Worm (Caenorhabditis elegans) whole organism, L3 larva: Measurements from ENCODE around the gene pqn-83.

ENCODE experiments used
- R02D3.7 ChIP-seq: fragments of 150-350 bp; optimal IDR thresholded peaks from 2 replicates; lab custom pipeline; 2014; ENCODE audit warnings: missing biosample characterization, missing genetic modification characterization
- ZK546.5 ChIP-seq: sonication (generic microtip); optimal IDR thresholded peaks from 2 replicates; lab custom pipeline; 2017; ENCODE audit warnings: missing biosample characterization, missing genetic modification characterization
- aly-2 ChIP-seq: fragments of 150-350 bp; optimal IDR thresholded peaks from 2 replicates; lab custom pipeline; 2014; ENCODE audit warnings: missing biosample characterization, missing genetic modification characterization
- ama-1 ChIP-seq: fragments of 150-350 bp; optimal IDR thresholded peaks from 2 replicates; lab custom pipeline; 2018
- ceh-16 ChIP-seq: sonication (generic microtip); optimal IDR thresholded peaks from 2 replicates; lab custom pipeline; 2017; ENCODE audit warnings: missing biosample characterization, missing genetic modification characterization
- ceh-28 ChIP-seq: fragments of 150-350 bp; optimal IDR thresholded peaks from 2 replicates; lab custom pipeline; 2014; ENCODE audit warnings: missing biosample characterization, missing genetic modification reagents, missing genetic modification characterization
- ceh-82 ChIP-seq: fragments of 150-350 bp; optimal IDR thresholded peaks from 2 replicates; lab custom pipeline; 2014; ENCODE audit warnings: missing biosample characterization, missing genetic modification characterization
- ceh-9 ChIP-seq: sonication (generic microtip); optimal IDR thresholded peaks from 2 replicates; lab custom pipeline; 2018; ENCODE audit warnings: missing biosample characterization, missing genetic modification characterization
- daf-12 ChIP-seq: fragments of 150-350 bp; optimal IDR thresholded peaks from 2 replicates; lab custom pipeline; 2014; ENCODE audit warnings: missing biosample characterization, missing genetic modification reagents, missing genetic modification characterization
- egl-27 ChIP-seq: sonication (generic microtip); optimal IDR thresholded peaks from 4 replicates; lab custom pipeline; 2017; ENCODE audit warnings: missing biosample characterization, missing genetic modification reagents, missing genetic modification characterization
- egl-5 ChIP-seq: fragments of 150-350 bp; optimal IDR thresholded peaks from 2 replicates; lab custom pipeline; 2017; ENCODE audit warnings: missing biosample characterization, missing genetic modification reagents, missing genetic modification characterization, inconsistent platforms
- elt-1 ChIP-seq: fragments of 150-350 bp; optimal IDR thresholded peaks from 2 replicates; lab custom pipeline; 2014; ENCODE audit warnings: missing biosample characterization, missing genetic modification characterization
- elt-2 ChIP-seq: sonication (generic microtip); optimal IDR thresholded peaks from 2 replicates; lab custom pipeline; 2016; ENCODE audit warnings: missing genetic modification reagents, mild to moderate bottlenecking, missing genetic modification characterization, missing compliant biosample characterization
- elt-3 ChIP-seq, 3 experiments: fragments of 150-350 bp in 1 of 3; sonication (generic microtip) in 2 of 3; optimal IDR thresholded peaks; 2 replicates in 2 of 3; 4 replicates in 1 of 3; lab custom pipeline; 2014 to 2017; ENCODE audit warnings: missing biosample characterization in 3 of 3, missing genetic modification characterization in 3 of 3
- eor-1 ChIP-seq, 2 experiments: fragments of 150-350 bp; optimal IDR thresholded peaks; 2 replicates each; lab custom pipeline; 2014 to 2018; ENCODE audit warnings: missing biosample characterization in 2 of 2, missing genetic modification characterization in 2 of 2
- fkh-10 ChIP-seq: sonication (generic microtip); optimal IDR thresholded peaks from 2 replicates; lab custom pipeline; 2017; ENCODE audit warnings: missing biosample characterization, missing genetic modification reagents, missing genetic modification characterization
- fkh-2 ChIP-seq: fragments of 150-350 bp; optimal IDR thresholded peaks from 2 replicates; lab custom pipeline; 2014; ENCODE audit warnings: missing biosample characterization, missing genetic modification reagents, missing genetic modification characterization
- fos-1 ChIP-seq: fragments of 150-350 bp; optimal IDR thresholded peaks from 2 replicates; lab custom pipeline; 2014; ENCODE audit warnings: missing biosample characterization, missing genetic modification characterization
- hmg-11 ChIP-seq: sonication (generic microtip); optimal IDR thresholded peaks from 2 replicates; lab custom pipeline; 2016; ENCODE audit warnings: missing genetic modification characterization, missing compliant biosample characterization
- jun-1 ChIP-seq: fragments of 150-350 bp; optimal IDR thresholded peaks from 2 replicates; lab custom pipeline; 2014; ENCODE audit warnings: missing biosample characterization, missing genetic modification reagents, missing genetic modification characterization
- lin-15B ChIP-seq: fragments of 150-350 bp; optimal IDR thresholded peaks from 2 replicates; lab custom pipeline; 2014; ENCODE audit warnings: missing biosample characterization, missing genetic modification characterization
- lin-39 ChIP-seq: fragments of 150-350 bp; optimal IDR thresholded peaks from 2 replicates; lab custom pipeline; 2018; ENCODE audit warnings: missing biosample characterization, missing genetic modification reagents, missing genetic modification characterization
- lsy-12 ChIP-seq: sonication (generic microtip); optimal IDR thresholded peaks from 2 replicates; lab custom pipeline; 2016; ENCODE audit warnings: mild to moderate bottlenecking, missing genetic modification characterization, missing compliant biosample characterization
- mdl-1 ChIP-seq: fragments of 150-350 bp; optimal IDR thresholded peaks from 2 replicates; lab custom pipeline; 2014; ENCODE audit warnings: missing biosample characterization, missing genetic modification characterization
- mml-1 ChIP-seq: fragments of 150-350 bp; sonication (generic microtip); optimal IDR thresholded peaks from 3 replicates; lab custom pipeline; 2014; ENCODE audit warnings: missing biosample characterization, missing genetic modification characterization
- nfya-1 ChIP-seq: sonication (generic microtip); optimal IDR thresholded peaks from 2 replicates; lab custom pipeline; 2017; ENCODE audit warnings: missing genetic modification characterization, mild to moderate bottlenecking, missing compliant biosample characterization, antibody characterized with exemption, moderate library complexity; ENCODE audit not compliant: insufficient read depth
- nhr-11 ChIP-seq: fragments of 150-350 bp; optimal IDR thresholded peaks from 2 replicates; lab custom pipeline; 2014; ENCODE audit warnings: missing biosample characterization, missing genetic modification characterization
- nhr-12 ChIP-seq: fragments of 150-350 bp; optimal IDR thresholded peaks from 2 replicates; lab custom pipeline; 2014; ENCODE audit warnings: missing biosample characterization, missing genetic modification characterization
- nhr-23 ChIP-seq: fragments of 150-350 bp; optimal IDR thresholded peaks from 2 replicates; lab custom pipeline; 2014; ENCODE audit warnings: missing biosample characterization, missing genetic modification reagents, missing genetic modification characterization
- nhr-237 ChIP-seq: fragments of 150-350 bp; optimal IDR thresholded peaks from 2 replicates; lab custom pipeline; 2014; ENCODE audit warnings: missing biosample characterization, missing genetic modification characterization
- nhr-25 ChIP-seq: sonication (generic microtip); optimal IDR thresholded peaks from 2 replicates; lab custom pipeline; 2017; ENCODE audit warnings: missing biosample characterization, missing genetic modification characterization
- nhr-28 ChIP-seq: fragments of 150-350 bp; optimal IDR thresholded peaks from 2 replicates; lab custom pipeline; 2014; ENCODE audit warnings: missing biosample characterization, missing genetic modification characterization
- nhr-43 ChIP-seq: sonication (generic microtip); optimal IDR thresholded peaks from 2 replicates; lab custom pipeline; 2016; ENCODE audit warnings: mild to moderate bottlenecking, missing genetic modification characterization, missing compliant biosample characterization; ENCODE audit not compliant: poor library complexity, severe bottlenecking
- nhr-67 ChIP-seq: fragments of 150-350 bp; optimal IDR thresholded peaks from 2 replicates; lab custom pipeline; 2014; ENCODE audit warnings: missing biosample characterization, missing genetic modification characterization
- nhr-76 ChIP-seq: fragments of 150-350 bp; sonication (generic microtip); optimal IDR thresholded peaks from 5 replicates; lab custom pipeline; 2014; ENCODE audit warnings: missing biosample characterization, missing genetic modification characterization
- nhr-77 ChIP-seq: fragments of 150-350 bp; optimal IDR thresholded peaks from 2 replicates; lab custom pipeline; 2014; ENCODE audit warnings: missing biosample characterization, missing genetic modification characterization
- pha-4 ChIP-seq: fragments of 150-350 bp; optimal IDR thresholded peaks from 2 replicates; lab custom pipeline; 2014; ENCODE audit warnings: missing biosample characterization, missing genetic modification reagents, missing genetic modification characterization
- pqm-1 ChIP-seq: fragments of 150-350 bp; optimal IDR thresholded peaks from 2 replicates; lab custom pipeline; 2017; ENCODE audit warnings: missing biosample characterization, missing genetic modification characterization, inconsistent platforms
- sea-2 ChIP-seq: fragments of 150-350 bp; sonication (generic microtip); optimal IDR thresholded peaks from 4 replicates; lab custom pipeline; 2014; ENCODE audit warnings: missing biosample characterization, missing genetic modification reagents, missing genetic modification characterization
- skn-1 ChIP-seq: fragments of 150-350 bp; optimal IDR thresholded peaks from 2 replicates; lab custom pipeline; 2014; ENCODE audit warnings: missing biosample characterization, missing genetic modification characterization
- snpc-4 ChIP-seq: fragments of 150-350 bp; optimal IDR thresholded peaks from 2 replicates; lab custom pipeline; 2014; ENCODE audit warnings: missing biosample characterization, missing genetic modification characterization
- tbx-2 ChIP-seq: sonication (generic microtip); optimal IDR thresholded peaks from 2 replicates; lab custom pipeline; 2016; ENCODE audit warnings: mild to moderate bottlenecking, missing genetic modification characterization, missing compliant biosample characterization
- unc-39 ChIP-seq: sonication (generic microtip); optimal IDR thresholded peaks from 4 replicates; lab custom pipeline; 2017; ENCODE audit warnings: missing biosample characterization, missing genetic modification characterization
- unc-62 ChIP-seq: fragments of 150-350 bp; sonication (generic microtip); optimal IDR thresholded peaks from 4 replicates; lab custom pipeline; 2014; ENCODE audit warnings: missing biosample characterization, missing genetic modification reagents, missing genetic modification characterization
- zag-1 ChIP-seq: fragments of 150-350 bp; optimal IDR thresholded peaks from 2 replicates; lab custom pipeline; 2014; ENCODE audit warnings: missing biosample characterization, missing genetic modification characterization
- ztf-11 ChIP-seq: fragments of 150-350 bp; optimal IDR thresholded peaks from 2 replicates; lab custom pipeline; 2014; ENCODE audit warnings: missing biosample characterization, missing genetic modification characterization
- ztf-4 ChIP-seq: fragments of 150-350 bp; optimal IDR thresholded peaks from 2 replicates; lab custom pipeline; 2014; ENCODE audit warnings: missing biosample characterization, missing genetic modification characterization

Gene pqn-83

DNA sequence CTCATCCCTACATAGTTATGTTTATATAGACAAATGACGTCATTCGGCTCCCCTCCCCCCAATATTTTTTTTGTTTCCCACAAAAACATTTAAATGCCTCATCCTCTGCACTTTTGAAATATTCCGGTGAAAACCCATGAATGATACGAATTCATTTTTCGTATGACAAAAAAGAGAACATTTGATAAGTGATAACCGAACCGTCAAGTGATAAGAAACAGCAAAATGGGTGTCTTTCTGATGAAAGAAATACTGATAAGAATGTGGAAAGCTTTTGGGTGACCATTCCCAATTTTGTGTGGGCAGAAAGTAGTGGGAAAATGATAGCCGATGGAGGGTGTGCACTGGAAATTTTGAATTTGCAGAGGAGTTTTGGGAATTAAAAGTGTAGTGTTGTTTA is 39.9 kb downstream of the pqn-83 start:
- TF ChIP-seq hmg-11 (tag; lab: Kevin White, UChicago): no peak
- TF ChIP-seq egl-5: no peak
- TF ChIP-seq lin-15B (tag; lab: Kevin White, UChicago): no peak
- peak; percentile 71 for TF ChIP-seq jun-1 (tag; lab: Kevin White, UChicago)
- no peak for TF ChIP-seq nhr-237
- TF ChIP-seq nhr-11 (tag; lab: Kevin White, UChicago): no peak
- TF ChIP-seq nhr-12: no peak
- no peak for TF ChIP-seq snpc-4 (tag; lab: Kevin White, UChicago)
- no peak for TF ChIP-seq zag-1
- no peak for TF ChIP-seq ztf-4
- peak; percentile 6 for TF ChIP-seq nfya-1 (tag; lab: Kevin White, UChicago)
- no peak for TF ChIP-seq R02D3.7
- TF ChIP-seq sea-2 (GFP tag; lab: Kevin White, UChicago): no peak
- TF ChIP-seq eor-1 (tag; optimal IDR thresholded peaks at IDR 0.05; lab: Kevin White, UChicago): no peak
- no peak for TF ChIP-seq mml-1
- TF ChIP-seq elt-1 (tag; lab: Kevin White, UChicago): no peak
- TF ChIP-seq ztf-11: no peak
- no peak for TF ChIP-seq nhr-76 (tag; lab: Kevin White, UChicago)
- TF ChIP-seq ZK546.5 (tag; lab: Kevin White, UChicago): no peak
- no peak for TF ChIP-seq tbx-2 (tag; lab: Kevin White, UChicago)
- peak; percentile 94 for TF ChIP-seq elt-2
- no peak for TF ChIP-seq nhr-77 (tag; lab: Kevin White, UChicago)
- no peak for TF ChIP-seq fkh-10 (GFP tag; lab: Kevin White, UChicago)
- TF ChIP-seq nhr-25 (tag; lab: Kevin White, UChicago): no peak
- TF ChIP-seq egl-27 (tag; lab: Kevin White, UChicago): peak; percentile 3
- TF ChIP-seq elt-3 (tag; optimal IDR thresholded peaks at IDR 0.05; lab: Kevin White, UChicago): no peak
- TF ChIP-seq pqm-1 (tag; lab: Kevin White, UChicago): peak; percentile 97
- TF ChIP-seq ceh-9 (tag; lab: Kevin White, UChicago): no peak
- no peak for TF ChIP-seq lin-39 (tag; lab: Kevin White, UChicago)
- TF ChIP-seq aly-2 (tag; lab: Kevin White, UChicago): no peak
- no peak for TF ChIP-seq mdl-1 (tag; lab: Kevin White, UChicago)
- no peak for TF ChIP-seq unc-39 (tag; lab: Kevin White, UChicago)
- TF ChIP-seq lsy-12: no peak
- no peak for TF ChIP-seq unc-62 (GFP tag; lab: Kevin White, UChicago)
- TF ChIP-seq ceh-28 (tag; lab: Kevin White, UChicago): no peak
- TF ChIP-seq fkh-2 (tag; lab: Kevin White, UChicago): no peak
- TF ChIP-seq nhr-23 (tag; lab: Kevin White, UChicago): no peak
- TF ChIP-seq fos-1 (tag; lab: Kevin White, UChicago): no peak
- no peak for TF ChIP-seq ama-1
- TF ChIP-seq ceh-82 (tag; lab: Kevin White, UChicago): no peak
- no peak for TF ChIP-seq nhr-67 (tag; lab: Kevin White, UChicago)
- TF ChIP-seq skn-1 (tag; lab: Kevin White, UChicago): peak; percentile 41
- TF ChIP-seq nhr-28: no peak
- TF ChIP-seq nhr-43 (tag; lab: Kevin White, UChicago): no peak
- TF ChIP-seq pha-4 (tag; lab: Kevin White, UChicago): peak; percentile 65
- no peak for TF ChIP-seq daf-12 (tag; lab: Kevin White, UChicago)
- TF ChIP-seq ceh-16 (tag; lab: Kevin White, UChicago): no peak

ce11 chrIII:13058140-13058539 is 41.1 kb downstream of the pqn-83 start:
- TF ChIP-seq pha-4 (tag; lab: Kevin White, UChicago) (peak; percentile 97), lin-39 (tag; lab: Kevin White, UChicago) (no peak)
